Fruit fly (Drosophila melanogaster) whole organism, pupa: ENCODE measurements around the gene CG14280.

Source experiments
- CG10348 ChIP-seq: fragments of 200-800 bp; sonication (Bioruptor generic); IDR thresholded peaks from 2 replicates; pipeline ENCODE4 v1.3.6; 2022; ENCODE audit warnings: missing biosample characterization, missing genetic modification characterization
- CG12605 ChIP-seq: fragments of 200-800 bp; sonication (Bioruptor generic); IDR thresholded peaks from 2 replicates; pipeline ENCODE4 v1.3.6; 2022; ENCODE audit warnings: missing biosample characterization, missing genetic modification characterization
- CG13204 ChIP-seq: fragments of 200-800 bp; sonication (Bioruptor generic); optimal IDR thresholded peaks from 2 replicates; lab custom pipeline; 2018; ENCODE audit warnings: missing biosample characterization, mild to moderate bottlenecking, missing genetic modification characterization, moderate library complexity
- CG14655 ChIP-seq: fragments of 200-800 bp; sonication (Bioruptor generic); optimal IDR thresholded peaks from 3 replicates; lab custom pipeline; 2017; ENCODE audit warnings: mild to moderate bottlenecking, missing biosample characterization, missing genetic modification reagents, missing genetic modification characterization
- CG15710 ChIP-seq: fragments of 200-800 bp; sonication (Bioruptor generic); optimal IDR thresholded peaks from 2 replicates; lab custom pipeline; 2018; ENCODE audit warnings: missing biosample characterization, mild to moderate bottlenecking, missing genetic modification characterization, moderate library complexity
- CG17806 ChIP-seq: fragments of 200-800 bp; sonication (Bioruptor generic); optimal IDR thresholded peaks from 2 replicates; lab custom pipeline; 2018; ENCODE audit warnings: missing biosample characterization, mild to moderate bottlenecking, missing genetic modification characterization, moderate library complexity
- CG32121 ChIP-seq: fragments of 200-800 bp; sonication (Bioruptor generic); IDR thresholded peaks from 2 replicates; pipeline ENCODE4 v1.3.6; 2022; ENCODE audit warnings: missing biosample characterization, missing genetic modification characterization
- CG34367 ChIP-seq: fragments of 200-800 bp; sonication (Bioruptor generic); optimal IDR thresholded peaks from 2 replicates; lab custom pipeline; 2018; ENCODE audit warnings: missing biosample characterization, mild to moderate bottlenecking, missing genetic modification characterization
- CG4496 ChIP-seq: fragments of 200-800 bp; sonication (Bioruptor generic); IDR thresholded peaks from 3 replicates; pipeline ENCODE4 v1.3.6; 2022; ENCODE audit warnings: missing biosample characterization, missing genetic modification characterization
- CG8159 ChIP-seq: fragments of 200-800 bp; sonication (Bioruptor generic); optimal IDR thresholded peaks from 3 replicates; lab custom pipeline; 2018; ENCODE audit warnings: missing biosample characterization, mild to moderate bottlenecking, missing genetic modification characterization, moderate library complexity
- CG8301 ChIP-seq: fragments of 200-800 bp; sonication (Bioruptor generic); optimal IDR thresholded peaks from 2 replicates; lab custom pipeline; 2018; ENCODE audit warnings: missing biosample characterization, mild to moderate bottlenecking, missing genetic modification characterization
- CG9948 ChIP-seq: fragments of 200-800 bp; sonication (Bioruptor generic); optimal IDR thresholded peaks from 2 replicates; lab custom pipeline; 2018; ENCODE audit warnings: missing biosample characterization, mild to moderate bottlenecking, missing genetic modification characterization, moderate library complexity
- D1 ChIP-seq: fragments of 200-800 bp; sonication (Bioruptor generic); optimal IDR thresholded peaks from 2 replicates; lab custom pipeline; 2018; ENCODE audit warnings: missing biosample characterization, mild to moderate bottlenecking, missing genetic modification characterization, moderate library complexity
- EcR ChIP-seq: fragments of 200-800 bp; sonication (Bioruptor generic); optimal IDR thresholded peaks from 3 replicates; lab custom pipeline; 2019; ENCODE audit warnings: missing biosample characterization, missing genetic modification characterization, mild to moderate bottlenecking, moderate library complexity, missing genetic modification reagents
- Ets98B ChIP-seq: fragments of 200-800 bp; sonication (Bioruptor generic); IDR thresholded peaks from 2 replicates; pipeline ENCODE4 v1.3.6; 2022; ENCODE audit warnings: missing biosample characterization, missing genetic modification characterization
- Pif1A ChIP-seq: fragments of 200-800 bp; sonication (Bioruptor generic); optimal IDR thresholded peaks from 3 replicates; lab custom pipeline; 2016; ENCODE audit warnings: missing biosample characterization, missing genetic modification characterization
- Pif1B ChIP-seq: fragments of 200-800 bp; sonication (Bioruptor generic); optimal IDR thresholded peaks from 3 replicates; lab custom pipeline; 2016; ENCODE audit warnings: missing biosample characterization, missing genetic modification characterization
- Snoo ChIP-seq: fragments of 200-800 bp; sonication (Bioruptor generic); optimal IDR thresholded peaks from 3 replicates; lab custom pipeline; 2017; ENCODE audit warnings: missing biosample characterization, mild to moderate bottlenecking, missing genetic modification characterization, inconsistent platforms
- fd96Ca ChIP-seq: fragments of 200-800 bp; sonication (Bioruptor generic); IDR thresholded peaks from 3 replicates; pipeline ENCODE4 v1.3.6; 2022; ENCODE audit warnings: missing biosample characterization, missing genetic modification characterization
- gl ChIP-seq: fragments of 200-800 bp; sonication (Bioruptor generic); optimal IDR thresholded peaks from 2 replicates; lab custom pipeline; 2018; ENCODE audit warnings: missing biosample characterization, mild to moderate bottlenecking, missing genetic modification characterization
- rn ChIP-seq: fragments of 200-800 bp; sonication (Bioruptor generic); IDR thresholded peaks from 2 replicates; pipeline ENCODE4 v1.3.6; 2022; ENCODE audit warnings: missing biosample characterization, missing genetic modification characterization

The CG14280 gene

dm6 chr3R:19226137-19226873 lies 30.3 kb upstream of the CG14280 start, which contains the start of gene vib:
Gene vib (minus strand): TSS chr3R:19226651.
- no peak for TF ChIP-seq Snoo (tag; lab: Kevin White, UChicago)
- TF ChIP-seq CG34367 (tag; lab: Kevin White, UChicago): peak; percentile 6
- TF ChIP-seq rn (GFP tag; lab: Robert Waterston, UW): no peak
- no peak for TF ChIP-seq CG13204 (GFP tag; lab: Kevin White, UChicago)
- no peak for TF ChIP-seq CG14655 (GFP tag; lab: Kevin White, UChicago)
- peak; percentile 43 for TF ChIP-seq EcR (GFP tag; lab: Kevin White, UChicago)
- TF ChIP-seq CG17806: no peak
- TF ChIP-seq CG32121 (GFP tag; lab: Robert Waterston, UW): peak; percentile 60; the same call in 1 of the 2 replicates
- TF ChIP-seq CG10348 (GFP tag; lab: Robert Waterston, UW): no peak
- peak; percentile 41; the same call in 1 of the 3 replicates for TF ChIP-seq fd96Ca (GFP tag; lab: Robert Waterston, UW)
- TF ChIP-seq CG8159: peak; percentile 37
- TF ChIP-seq Ets98B: peak; percentile 70
- TF ChIP-seq CG8301 (tag; lab: Kevin White, UChicago): no peak
- 0 out of 2 replicates have a peak, but pooled peaks have one; percentile 26 for TF ChIP-seq CG12605 (GFP tag; lab: Robert Waterston, UW)
- TF ChIP-seq CG4496 (GFP tag; lab: Robert Waterston, UW): peak; percentile 36; the same call in 1 of the 3 replicates
- TF ChIP-seq CG9948: peak; percentile 5
- TF ChIP-seq D1 (tag; lab: Kevin White, UChicago): no peak
- TF ChIP-seq CG15710 (tag; lab: Kevin White, UChicago): peak; percentile 24
- no peak for TF ChIP-seq Pif1B
- TF ChIP-seq Pif1A (GFP tag; lab: Kevin White, UChicago): no peak
- no peak for TF ChIP-seq gl (tag; lab: Kevin White, UChicago)

- TF ChIP-seq Snoo (tag; lab: Kevin White, UChicago): no peak
- no peak for TF ChIP-seq CG15710 (tag; lab: Kevin White, UChicago)
- no peak for TF ChIP-seq CG8301 (tag; lab: Kevin White, UChicago)
Measured at dm6 chr3R:19228080-19228479, 28.5 kb upstream of the CG14280 start, which contains the start of gene CG11703. Gene CG11703 (minus strand): TSS chr3R:19228180.

dm6 chr3R:19229245-19229644 lies 27.3 kb upstream of the CG14280 start, which contains the start of the genes CG5250 and Polr2M:
Gene CG5250 (minus strand): TSS chr3R:19229276.
Gene Polr2M (plus strand): TSS chr3R:19229463.
- no peak for TF ChIP-seq CG15710 (tag; lab: Kevin White, UChicago)
- no peak for TF ChIP-seq CG8159
- TF ChIP-seq gl (tag; lab: Kevin White, UChicago): no peak
- TF ChIP-seq CG4496 (GFP tag; lab: Robert Waterston, UW): no peak
- TF ChIP-seq, all 21 proteins: peak for 0

- TF ChIP-seq CG4496 (GFP tag; lab: Robert Waterston, UW) (no peak), D1 (tag; lab: Kevin White, UChicago) (peak; percentile 41)
Measured at dm6 chr3R:19238934-19239333, 17.6 kb upstream of the CG14280 start.

dm6 chr3R:19245399-19245798 lies 11.2 kb upstream of the CG14280 start:
- TF ChIP-seq Ets98B (no peak), CG13204 (GFP tag; lab: Kevin White, UChicago) (no peak), CG10348 (GFP tag; lab: Robert Waterston, UW) (no peak), EcR (GFP tag; lab: Kevin White, UChicago) (no peak), rn (GFP tag; lab: Robert Waterston, UW) (no peak), CG9948 (no peak), CG12605 (GFP tag; lab: Robert Waterston, UW) (no peak), Pif1A (GFP tag; lab: Kevin White, UChicago) (no peak), CG4496 (GFP tag; lab: Robert Waterston, UW) (no peak), CG17806 (no peak), gl (tag; lab: Kevin White, UChicago) (no peak), D1 (tag; lab: Kevin White, UChicago) (no peak), CG15710 (tag; lab: Kevin White, UChicago) (no peak), CG14655 (GFP tag; lab: Kevin White, UChicago) (no peak), CG32121 (GFP tag; lab: Robert Waterston, UW) (no peak), Snoo (tag; lab: Kevin White, UChicago) (no peak), CG8301 (tag; lab: Kevin White, UChicago) (no peak)

- TF ChIP-seq Pif1A (GFP tag; lab: Kevin White, UChicago) (no peak), CG12605 (GFP tag; lab: Robert Waterston, UW) (peak; percentile 98)
Measured at dm6 chr3R:19246080-19246637, 10.4 kb upstream of the CG14280 start, which contains the start of gene unc79. Gene unc79 (minus strand): TSS chr3R:19246130.
